Fruit fly (Drosophila melanogaster) whole organism, embryonic: ENCODE data around the gene CG8891.

Experiments used
- C15 ChIP-seq: fragments of 200-800 bp; sonication (Bioruptor generic); IDR thresholded peaks from 3 replicates; pipeline ENCODE4 v1.3.6; 2022; ENCODE audit warnings: missing biosample characterization, missing genetic modification characterization
- CG1024 ChIP-seq: fragments of 200-800 bp; sonication (Bioruptor generic); IDR thresholded peaks from 2 replicates; pipeline ENCODE4 v1.3.6; 2022; ENCODE audit warnings: missing biosample characterization, missing genetic modification characterization
- CG10321 ChIP-seq: fragments of 200-800 bp; sonication (Bioruptor generic); IDR thresholded peaks from 2 replicates; pipeline ENCODE4 v1.3.6; 2022; ENCODE audit warnings: missing biosample characterization, missing genetic modification characterization
- CG10979 ChIP-seq: fragments of 200-800 bp; sonication (Bioruptor generic); optimal IDR thresholded peaks from 2 replicates; lab custom pipeline; 2018; ENCODE audit warnings: missing biosample characterization, mild to moderate bottlenecking, missing genetic modification characterization, moderate library complexity
- CG1233 ChIP-seq: fragments of 200-800 bp; sonication (Bioruptor generic); optimal IDR thresholded peaks from 4 replicates; lab custom pipeline; 2018; ENCODE audit warnings: missing biosample characterization, mild to moderate bottlenecking, missing genetic modification characterization
- CG14014 ChIP-seq: fragments of 200-800 bp; sonication (Bioruptor generic); IDR thresholded peaks from 2 replicates; pipeline ENCODE4 v1.3.6; 2022; ENCODE audit warnings: missing biosample characterization, missing genetic modification characterization
- CG14441 ChIP-seq: fragments of 200-800 bp; sonication (Bioruptor generic); IDR thresholded peaks from 2 replicates; pipeline ENCODE4 v1.3.6; 2022; ENCODE audit warnings: missing biosample characterization, missing genetic modification characterization
- CG15073 ChIP-seq: fragments of 200-800 bp; sonication (Bioruptor generic); optimal IDR thresholded peaks from 2 replicates; lab custom pipeline; 2016; ENCODE audit warnings: missing biosample characterization, missing genetic modification characterization
- CG17912 ChIP-seq: fragments of 200-800 bp; sonication (Bioruptor generic); optimal IDR thresholded peaks from 2 replicates; lab custom pipeline; 2018; ENCODE audit warnings: missing biosample characterization, mild to moderate bottlenecking, missing genetic modification characterization
- CG2712 ChIP-seq: fragments of 200-800 bp; optimal IDR thresholded peaks from 3 replicates; lab custom pipeline; 2019; ENCODE audit warnings: missing biosample characterization, mild to moderate bottlenecking, missing genetic modification characterization, moderate library complexity
- CG4328 ChIP-seq: fragments of 200-800 bp; sonication (Bioruptor generic); optimal IDR thresholded peaks from 3 replicates; lab custom pipeline; 2017; ENCODE audit warnings: missing biosample characterization, missing genetic modification reagents, missing genetic modification characterization
- CG4404 ChIP-seq: fragments of 200-800 bp; sonication (Bioruptor generic); IDR thresholded peaks from 2 replicates; pipeline ENCODE4 v1.3.6; 2022; ENCODE audit warnings: missing biosample characterization, missing genetic modification characterization
- CG4424 ChIP-seq: fragments of 200-800 bp; sonication (Bioruptor generic); optimal IDR thresholded peaks from 3 replicates; lab custom pipeline; 2016; ENCODE audit warnings: missing biosample characterization, missing genetic modification characterization
- CG4617 ChIP-seq: fragments of 200-800 bp; sonication (Bioruptor generic); optimal IDR thresholded peaks from 3 replicates; lab custom pipeline; 2016; ENCODE audit warnings: missing biosample characterization, missing genetic modification characterization, borderline replicate concordance
- CG6791 ChIP-seq: fragments of 200-800 bp; sonication (Bioruptor generic); IDR thresholded peaks from 3 replicates; pipeline ENCODE4 v1.3.6; 2022; ENCODE audit warnings: missing biosample characterization, missing genetic modification characterization; ENCODE audit not compliant: partially characterized antibody
- CG7745 ChIP-seq: fragments of 200-800 bp; sonication (Bioruptor generic); optimal IDR thresholded peaks from 2 replicates; lab custom pipeline; 2018; ENCODE audit warnings: missing biosample characterization, mild to moderate bottlenecking, missing genetic modification characterization, moderate library complexity
- CG8359 ChIP-seq: fragments of 200-800 bp; sonication (Bioruptor generic); optimal IDR thresholded peaks from 2 replicates; lab custom pipeline; 2017; ENCODE audit warnings: missing biosample characterization, mild to moderate bottlenecking, missing genetic modification characterization, borderline replicate concordance
- CG8944 ChIP-seq: fragments of 200-800 bp; sonication (Bioruptor generic); optimal IDR thresholded peaks from 3 replicates; lab custom pipeline; 2016; ENCODE audit warnings: missing biosample characterization, missing genetic modification characterization
- Camta ChIP-seq: fragments of 200-800 bp; sonication (Bioruptor generic); optimal IDR thresholded peaks from 2 replicates; lab custom pipeline; 2016; ENCODE audit warnings: missing biosample characterization, missing genetic modification characterization
- Chrac-16 ChIP-seq: fragments of 200-800 bp; sonication (Bioruptor generic); optimal IDR thresholded peaks from 3 replicates; lab custom pipeline; 2016; ENCODE audit warnings: missing biosample characterization, missing genetic modification characterization
- Dek ChIP-seq: fragments of 200-800 bp; sonication (Bioruptor generic); optimal IDR thresholded peaks from 3 replicates; lab custom pipeline; 2019; ENCODE audit warnings: missing biosample characterization, mild to moderate bottlenecking, missing genetic modification characterization, moderate library complexity
- Dll ChIP-seq: fragments of 200-800 bp; sonication (Bioruptor generic); IDR thresholded peaks from 4 replicates; pipeline ENCODE4 v1.3.6; 2022; ENCODE audit warnings: missing biosample characterization, missing genetic modification characterization; ENCODE audit not compliant: partially characterized antibody
- Doc2 ChIP-seq: fragments of 200-800 bp; sonication (Bioruptor generic); IDR thresholded peaks from 2 replicates; pipeline ENCODE4 v1.3.6; 2022; ENCODE audit warnings: missing biosample characterization, missing genetic modification characterization
- Dp ChIP-seq: fragments of 200-800 bp; sonication (Bioruptor generic); optimal IDR thresholded peaks from 2 replicates; lab custom pipeline; 2018; ENCODE audit warnings: missing biosample characterization, mild to moderate bottlenecking, missing genetic modification characterization, moderate library complexity
- Hey ChIP-seq: fragments of 200-800 bp; sonication (Bioruptor generic); optimal IDR thresholded peaks from 3 replicates; lab custom pipeline; 2018; ENCODE audit warnings: missing biosample characterization, mild to moderate bottlenecking, missing genetic modification characterization
- Jarid2 ChIP-seq: fragments of 200-800 bp; sonication (Bioruptor generic); optimal IDR thresholded peaks from 3 replicates; lab custom pipeline; 2017; ENCODE audit warnings: mild to moderate bottlenecking, missing biosample characterization, missing genetic modification reagents, missing genetic modification characterization
- MBD-R2 ChIP-seq: fragments of 200-800 bp; sonication (Bioruptor generic); IDR thresholded peaks from 2 replicates; pipeline ENCODE4 v1.3.6; 2022; ENCODE audit warnings: missing biosample characterization, missing genetic modification characterization
- Meics ChIP-seq: fragments of 200-800 bp; sonication (Bioruptor generic); optimal IDR thresholded peaks from 2 replicates; lab custom pipeline; 2017; ENCODE audit warnings: missing biosample characterization, mild to moderate bottlenecking, missing genetic modification characterization
- NFAT ChIP-seq: fragments of 200-800 bp; sonication (Bioruptor generic); IDR thresholded peaks from 2 replicates; pipeline ENCODE4 v1.3.6; 2022; ENCODE audit warnings: missing biosample characterization, missing genetic modification characterization
- Neu2 ChIP-seq: fragments of 200-800 bp; sonication (Bioruptor generic); optimal IDR thresholded peaks from 3 replicates; lab custom pipeline; 2016; ENCODE audit warnings: missing biosample characterization, missing genetic modification characterization, borderline replicate concordance
- Ptx1 ChIP-seq: fragments of 200-800 bp; sonication (Bioruptor generic); IDR thresholded peaks from 2 replicates; pipeline ENCODE4 v1.3.6; 2022; ENCODE audit warnings: missing biosample characterization, missing genetic modification characterization
- Side ChIP-seq: fragments of 200-800 bp; sonication (Bioruptor generic); optimal IDR thresholded peaks from 2 replicates; lab custom pipeline; 2016; ENCODE audit warnings: missing biosample characterization, missing genetic modification characterization
- Six4 ChIP-seq: fragments of 200-800 bp; sonication (Bioruptor generic); optimal IDR thresholded peaks from 2 replicates; lab custom pipeline; 2016; ENCODE audit warnings: missing biosample characterization, missing genetic modification characterization
- ara ChIP-seq: fragments of 200-800 bp; sonication (Bioruptor generic); IDR thresholded peaks from 2 replicates; pipeline ENCODE4 v1.3.6; 2022; ENCODE audit warnings: missing biosample characterization, missing genetic modification characterization
- bcd ChIP-seq: fragments of 200-800 bp; sonication (Bioruptor generic); optimal IDR thresholded peaks from 2 replicates; lab custom pipeline; 2017; ENCODE audit warnings: missing biosample characterization, mild to moderate bottlenecking, missing genetic modification characterization
- cwo ChIP-seq: fragments of 200-800 bp; sonication (Bioruptor generic); optimal IDR thresholded peaks from 3 replicates; lab custom pipeline; 2017; ENCODE audit warnings: missing biosample characterization, missing genetic modification characterization, mild to moderate bottlenecking, moderate library complexity, missing genetic modification reagents
- da ChIP-seq: fragments of 200-800 bp; sonication (Bioruptor generic); optimal IDR thresholded peaks from 2 replicates; lab custom pipeline; 2016; ENCODE audit warnings: missing biosample characterization, missing genetic modification characterization
- danr ChIP-seq: fragments of 200-800 bp; sonication (Bioruptor generic); IDR thresholded peaks from 2 replicates; pipeline ENCODE4 v1.3.6; 2022; ENCODE audit warnings: missing biosample characterization, missing genetic modification characterization
- dysf ChIP-seq: fragments of 200-800 bp; sonication (Bioruptor generic); IDR thresholded peaks from 3 replicates; pipeline ENCODE4 v1.3.6; 2022; ENCODE audit warnings: missing biosample characterization, missing genetic modification characterization
- fu2 ChIP-seq: fragments of 200-800 bp; sonication (Bioruptor generic); optimal IDR thresholded peaks from 2 replicates; lab custom pipeline; 2016; ENCODE audit warnings: missing biosample characterization, missing genetic modification characterization
- hkb ChIP-seq, 2 experiments: fragments of 200-800 bp in 1 of 2; fragments of >200 bp in 1 of 2; sonication (Bioruptor generic) in 1 of 2; IDR thresholded peaks in 1 of 2; optimal IDR thresholded peaks in 1 of 2; 2 replicates each; pipeline versions ENCODE4 v1.3.6 to Lab custom; 2017 to 2022; ENCODE audit warnings: missing biosample characterization in 1 of 2, missing genetic modification characterization in 1 of 2
- ind ChIP-seq: fragments of 200-800 bp; sonication (Bioruptor generic); optimal IDR thresholded peaks from 3 replicates; lab custom pipeline; 2016; ENCODE audit warnings: missing biosample characterization, missing genetic modification characterization
- kni ChIP-seq: fragments of 200-800 bp; sonication (Bioruptor generic); optimal IDR thresholded peaks from 3 replicates; lab custom pipeline; 2017; ENCODE audit warnings: mild to moderate bottlenecking, missing biosample characterization, missing genetic modification reagents, missing genetic modification characterization
- lilli ChIP-seq: fragments of 200-800 bp; sonication (Bioruptor generic); optimal IDR thresholded peaks from 3 replicates; lab custom pipeline; 2016; ENCODE audit warnings: missing biosample characterization, missing genetic modification characterization
- lmd ChIP-seq: fragments of 200-800 bp; sonication (Bioruptor generic); IDR thresholded peaks from 2 replicates; pipeline ENCODE4 v1.3.6; 2022; ENCODE audit warnings: missing biosample characterization, missing genetic modification characterization
- maf-S ChIP-seq: fragments of 200-800 bp; sonication (Bioruptor generic); optimal IDR thresholded peaks from 2 replicates; lab custom pipeline; 2016; ENCODE audit warnings: missing biosample characterization, missing genetic modification characterization
- mam ChIP-seq: fragments of 200-800 bp; sonication (Bioruptor generic); optimal IDR thresholded peaks from 3 replicates; lab custom pipeline; 2016; ENCODE audit warnings: missing biosample characterization, missing genetic modification characterization
- mirr ChIP-seq: fragments of 200-800 bp; sonication (Bioruptor generic); optimal IDR thresholded peaks from 3 replicates; lab custom pipeline; 2018; ENCODE audit warnings: missing biosample characterization, mild to moderate bottlenecking, missing genetic modification characterization
- tgo ChIP-seq: fragments of 200-800 bp; sonication (Bioruptor generic); IDR thresholded peaks from 3 replicates; pipeline ENCODE4 v1.3.6; 2022; ENCODE audit warnings: missing biosample characterization, missing genetic modification characterization
- tx ChIP-seq: fragments of 200-800 bp; sonication (Bioruptor generic); optimal IDR thresholded peaks from 2 replicates; lab custom pipeline; 2016; ENCODE audit warnings: missing biosample characterization, missing genetic modification characterization

The CG8891 gene

DNA sequence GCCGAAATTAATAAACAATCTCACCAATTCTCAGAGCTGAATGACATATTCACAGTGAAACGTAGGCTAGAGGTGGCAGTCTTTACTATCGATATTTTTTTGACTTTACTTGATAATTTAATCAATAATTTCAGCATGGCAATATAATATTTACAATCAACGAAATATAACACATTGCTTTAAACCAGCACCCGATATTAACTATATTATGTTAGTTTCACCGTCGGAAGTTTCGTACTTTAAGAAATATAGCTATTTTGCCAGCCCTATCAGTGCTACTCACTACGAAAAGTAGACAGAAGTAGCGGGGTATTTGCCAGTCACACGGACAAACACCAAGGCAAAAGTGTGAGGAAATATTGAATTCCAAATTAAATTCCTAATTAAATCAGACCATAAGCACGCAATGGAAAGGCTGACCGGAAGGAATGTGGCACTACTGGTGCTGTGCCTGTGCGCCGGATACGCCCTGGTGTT lies 31.6 kb upstream of the CG8891 start, which contains the start of the genes CG31917, Tfb5 and SelT:
Gene CG31917, minus strand, starts transcription at position 51 of the 477 bp plus-strand sequence.
Gene Tfb5, minus strand, starts transcription at position 51 of the 477 bp plus-strand sequence.
Gene SelT, plus strand, starts transcription at position 139 of the 477 bp plus-strand sequence.
- TF ChIP-seq Dp (GFP tag; lab: Kevin White, UChicago), result peak; percentile 20
- peak; percentile 45 for TF ChIP-seq Dek (tag; lab: Kevin White, UChicago)
- peak; percentile 68 for TF ChIP-seq mam (GFP tag; lab: Kevin White, UChicago)
- peak; percentile 32 for TF ChIP-seq bcd (GFP tag; lab: Kevin White, UChicago)
- TF ChIP-seq CG1024 (GFP tag; lab: Robert Waterston, UW), result peak; percentile 34; the same call in 1 of the 2 replicates
- TF ChIP-seq CG2712 (tag; lab: Kevin White, UChicago), result peak; percentile 73
- TF ChIP-seq kni (GFP tag; lab: Kevin White, UChicago), result no peak
- TF ChIP-seq MBD-R2 (GFP tag; lab: Robert Waterston, UW), result peak; percentile 93
- TF ChIP-seq CG4617 (GFP tag; lab: Kevin White, UChicago), result peak; percentile 89
- no peak for TF ChIP-seq CG14014
- TF ChIP-seq Side (GFP tag; lab: Kevin White, UChicago), result no peak
- no peak for TF ChIP-seq hkb (optimal IDR thresholded peaks at IDR 0.05; lab: Kevin White, UChicago)
- 0 out of 2 replicates have a peak, but pooled peaks have one; percentile 15 for TF ChIP-seq hkb (GFP tag; IDR thresholded peaks at IDR 0.05; lab: Robert Waterston, UW)
- no peak for TF ChIP-seq ara (GFP tag; lab: Robert Waterston, UW)
- peak; percentile 56; the same call in 1 of the 2 replicates for TF ChIP-seq Ptx1 (GFP tag; lab: Robert Waterston, UW)
- no peak for TF ChIP-seq CG17912
- no peak for TF ChIP-seq Hey
- peak; percentile 39 for TF ChIP-seq CG10979 (tag; lab: Kevin White, UChicago)
- peak; percentile 89 for TF ChIP-seq Dll (GFP tag; lab: Robert Waterston, UW)
- no peak for TF ChIP-seq Meics
- TF ChIP-seq CG7745, result no peak
- no peak for TF ChIP-seq da
- TF ChIP-seq ind (GFP tag; lab: Kevin White, UChicago), result peak; percentile 47
- no peak for TF ChIP-seq CG14441 (GFP tag; lab: Robert Waterston, UW)
- TF ChIP-seq CG4328 (GFP tag; lab: Kevin White, UChicago), result peak; percentile 5
- 0 out of 2 replicates have a peak, but pooled peaks have one; percentile 16 for TF ChIP-seq lmd
- TF ChIP-seq maf-S (GFP tag; lab: Kevin White, UChicago), result peak; percentile 32
- no peak for TF ChIP-seq CG10321 (GFP tag; lab: Robert Waterston, UW)
- no peak for TF ChIP-seq C15
- peak; percentile 46 for TF ChIP-seq CG1233 (GFP tag; lab: Kevin White, UChicago)
- TF ChIP-seq danr (GFP tag; lab: Robert Waterston, UW), result peak; percentile 34; the same call in 1 of the 2 replicates
- TF ChIP-seq CG6791 (GFP tag; lab: Robert Waterston, UW), result peak; percentile 57; the same call in 2 of the 3 replicates
- peak; percentile 59 for TF ChIP-seq fu2 (GFP tag; lab: Kevin White, UChicago)
- no peak for TF ChIP-seq CG4404
- TF ChIP-seq lilli, result peak; percentile 82
- TF ChIP-seq Camta (GFP tag; lab: Kevin White, UChicago), result no peak
- peak; percentile 52 for TF ChIP-seq CG4424 (GFP tag; lab: Kevin White, UChicago)
- no peak for TF ChIP-seq Jarid2
- TF ChIP-seq cwo (GFP tag; lab: Kevin White, UChicago), result peak; percentile 28
- TF ChIP-seq CG15073 (GFP tag; lab: Kevin White, UChicago), result no peak
- no peak for TF ChIP-seq NFAT (GFP tag; lab: Robert Waterston, UW)
- TF ChIP-seq mirr, result no peak
- no peak for TF ChIP-seq Doc2 (GFP tag; lab: Robert Waterston, UW)
- TF ChIP-seq tx (GFP tag; lab: Kevin White, UChicago), result peak; percentile 47
- peak; percentile 36 for TF ChIP-seq CG8944
- TF ChIP-seq dysf (GFP tag; lab: Robert Waterston, UW), result peak; percentile 57; the same call in 1 of the 3 replicates
- TF ChIP-seq Six4 (GFP tag; lab: Kevin White, UChicago), result no peak
- peak; percentile 43; the same call in 1 of the 3 replicates for TF ChIP-seq tgo (GFP tag; lab: Robert Waterston, UW)
- no peak for TF ChIP-seq CG8359
- peak; percentile 46 for TF ChIP-seq Chrac-16 (GFP tag; lab: Kevin White, UChicago)
- no peak for TF ChIP-seq Neu2 (GFP tag; lab: Kevin White, UChicago)
